Fruit fly (Drosophila melanogaster) S2 (cell line): ENCODE data around the gene Rbfox1.

Experiments used
- CG8478 ChIP-seq: fragments of >200 bp; optimal IDR thresholded peaks from 2 replicates; lab custom pipeline; 2018
- CTCF ChIP-seq, 2 experiments: fragments of >200 bp; optimal IDR thresholded peaks; 2 replicates each; lab custom pipeline; 2018

The Rbfox1 gene

DNA sequence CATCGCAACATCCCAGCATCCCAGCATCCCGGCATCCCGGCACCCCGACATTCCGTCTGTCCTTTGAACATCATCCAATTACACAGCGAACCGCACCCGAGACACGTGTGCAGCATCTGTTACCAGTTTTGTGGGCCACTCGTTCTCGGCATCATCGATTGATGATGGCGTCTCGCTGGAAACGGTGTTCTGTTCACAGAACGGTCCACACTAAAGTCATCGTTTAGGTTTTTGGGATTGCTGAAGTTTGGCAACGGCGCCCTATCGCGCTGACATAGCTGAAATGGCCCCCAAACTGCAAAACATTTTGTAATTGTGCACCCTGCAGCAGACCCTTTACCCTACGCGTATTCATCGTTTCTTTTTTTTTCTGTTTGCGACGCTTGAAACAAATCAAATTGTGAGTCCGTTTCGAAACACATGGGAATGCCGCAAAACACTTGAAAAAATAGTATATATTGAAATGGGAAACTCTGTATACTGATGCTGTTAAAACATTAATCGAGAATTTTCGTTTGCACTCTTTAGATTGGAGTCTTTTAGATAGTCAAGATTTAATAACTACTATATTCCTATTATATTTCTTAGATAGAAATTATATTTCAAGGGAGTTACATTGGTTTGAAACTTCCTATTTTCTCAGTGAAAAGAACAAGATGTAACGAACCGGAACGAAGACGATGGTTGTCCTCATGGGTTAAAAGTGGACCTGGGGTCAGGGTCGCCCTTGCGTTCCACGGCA lies 44.6 kb downstream of the Rbfox1 start:
- TF ChIP-seq CTCF (optimal IDR thresholded peaks at IDR 0.05; lab: Kevin White, UChicago), result no peak
- no peak for TF ChIP-seq CG8478 (lab: Kevin White, UChicago)

dm6 chr3L:10528251-10528650 lies 47.0 kb downstream of the Rbfox1 start:
- TF ChIP-seq CTCF (optimal IDR thresholded peaks at IDR 0.05; lab: Kevin White, UChicago) (no peak), CG8478 (lab: Kevin White, UChicago) (no peak)

- TF ChIP-seq CTCF (optimal IDR thresholded peaks at IDR 0.05; lab: Kevin White, UChicago), result no peak
- no peak for TF ChIP-seq CG8478 (lab: Kevin White, UChicago)
These were observed 49.8 kb downstream of the Rbfox1 start for dm6 chr3L:10531059-10531458.

dm6 chr3L:10531907-10532581 lies 50.8 kb downstream of the Rbfox1 start:
- TF ChIP-seq CTCF (optimal IDR thresholded peaks at IDR 0.05; lab: Kevin White, UChicago) (no peak), CG8478 (lab: Kevin White, UChicago) (no peak)

DNA sequence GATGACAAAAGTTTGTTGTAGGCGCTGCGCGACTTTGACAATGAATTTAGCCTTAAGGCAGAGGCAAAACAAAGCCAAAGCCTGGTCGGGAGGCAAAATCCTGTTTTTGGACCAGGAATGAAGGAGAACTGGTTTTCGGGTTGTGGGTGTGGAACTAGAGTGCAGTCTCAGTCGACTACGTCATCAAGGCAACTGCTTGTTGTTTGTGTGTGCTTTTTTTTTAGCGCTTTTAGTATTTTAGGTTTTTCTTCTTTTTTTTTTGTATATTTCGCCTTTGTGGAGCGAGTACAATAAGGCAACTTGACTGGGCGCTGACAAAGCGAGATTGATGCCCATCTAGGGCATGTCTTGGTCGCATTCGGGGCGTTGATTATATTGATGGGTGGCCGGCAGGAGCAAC lies 52.7 kb downstream of the Rbfox1 start:
- TF ChIP-seq CG8478 (lab: Kevin White, UChicago), result no peak
- no peak for TF ChIP-seq CTCF (optimal IDR thresholded peaks at IDR 0.05; lab: Kevin White, UChicago)

- TF ChIP-seq CG8478 (lab: Kevin White, UChicago) (no peak), CTCF (optimal IDR thresholded peaks at IDR 0.05; lab: Kevin White, UChicago) (no peak)
These were observed 53.9 kb downstream of the Rbfox1 start for dm6 chr3L:10535105-10535504.

DNA sequence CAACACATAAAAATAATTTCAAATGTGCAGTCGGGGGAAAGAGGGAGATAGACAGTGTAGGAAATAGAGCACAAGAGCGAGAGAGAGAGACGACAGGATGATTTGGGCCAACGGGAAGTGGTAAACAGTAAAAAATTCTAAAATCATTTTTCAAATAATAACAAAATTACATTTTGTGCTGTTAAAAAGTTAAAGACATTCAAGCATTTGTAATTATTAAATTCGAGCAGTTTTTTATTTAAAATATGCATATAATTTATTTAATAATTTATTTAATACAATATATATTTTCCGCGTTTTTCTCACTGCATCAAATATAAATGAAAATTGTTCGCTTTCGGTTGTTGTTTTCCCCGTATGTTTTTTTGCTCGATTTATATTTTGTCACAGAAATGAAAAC lies 55.1 kb downstream of the Rbfox1 start:
- TF ChIP-seq CTCF (optimal IDR thresholded peaks at IDR 0.05; lab: Kevin White, UChicago), result no peak
- TF ChIP-seq CG8478 (lab: Kevin White, UChicago), result no peak

DNA sequence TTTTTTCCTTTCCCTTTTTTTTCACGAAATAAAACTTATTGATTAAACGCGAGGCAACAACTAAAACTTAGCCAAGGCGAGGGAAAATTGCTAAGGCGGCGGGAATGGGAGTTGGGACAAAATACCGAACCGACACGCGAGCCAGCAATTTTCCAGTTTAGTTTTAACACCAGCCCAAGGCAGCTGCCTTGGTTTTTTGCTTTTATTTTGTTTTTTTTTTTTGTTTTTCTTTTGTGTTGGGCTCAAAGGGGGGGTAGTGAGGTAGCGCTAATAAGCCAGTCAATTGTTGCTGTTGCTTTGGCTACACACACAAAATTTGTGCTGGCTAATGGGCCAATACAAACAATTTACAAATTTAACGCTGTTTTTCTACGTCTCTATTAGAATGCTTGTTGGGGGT lies 57.1 kb downstream of the Rbfox1 start:
- TF ChIP-seq CTCF (optimal IDR thresholded peaks at IDR 0.05; lab: Kevin White, UChicago), result no peak
- TF ChIP-seq CG8478 (lab: Kevin White, UChicago), result no peak

DNA sequence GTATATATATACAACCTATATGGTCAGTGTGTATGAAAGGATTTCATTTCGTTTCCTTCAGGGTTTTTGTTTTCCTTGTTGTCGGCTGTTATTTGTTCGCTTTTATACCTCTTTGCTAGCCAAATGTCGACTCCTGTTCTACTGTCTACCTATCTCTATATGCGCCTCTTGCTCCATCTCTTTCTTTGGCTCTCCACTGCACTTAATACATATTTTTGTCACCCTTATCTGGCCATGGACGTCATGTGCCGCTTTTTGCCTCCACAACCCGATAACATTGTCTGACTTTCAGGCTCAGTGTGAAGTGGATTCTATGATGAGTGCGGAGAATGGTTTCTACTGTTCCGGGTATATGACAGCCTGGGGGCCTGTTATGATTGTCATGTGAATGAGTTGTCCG lies 59.6 kb downstream of the Rbfox1 start:
- no peak for TF ChIP-seq CTCF (optimal IDR thresholded peaks at IDR 0.05; lab: Kevin White, UChicago)

DNA sequence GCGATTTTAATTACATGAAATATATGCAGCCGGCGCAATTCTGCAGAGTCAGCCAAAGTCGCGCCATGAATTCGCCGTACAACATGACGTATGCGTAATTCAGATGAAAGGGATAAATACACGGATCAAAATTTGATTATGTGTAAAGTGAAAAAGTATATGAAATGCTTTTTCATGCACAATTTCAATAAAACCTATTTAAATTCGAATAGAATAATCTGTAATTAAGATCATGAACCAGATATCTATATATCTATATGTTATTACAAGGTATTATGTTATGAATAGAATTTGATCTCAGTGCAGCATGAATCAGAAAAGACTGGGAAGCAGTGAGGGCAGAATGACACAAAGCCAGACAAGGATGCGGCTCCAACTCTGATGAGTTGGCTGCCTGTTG lies 63.1 kb downstream of the Rbfox1 start:
- TF ChIP-seq CTCF (optimal IDR thresholded peaks at IDR 0.05; lab: Kevin White, UChicago) (no peak), CG8478 (lab: Kevin White, UChicago) (no peak)

DNA sequence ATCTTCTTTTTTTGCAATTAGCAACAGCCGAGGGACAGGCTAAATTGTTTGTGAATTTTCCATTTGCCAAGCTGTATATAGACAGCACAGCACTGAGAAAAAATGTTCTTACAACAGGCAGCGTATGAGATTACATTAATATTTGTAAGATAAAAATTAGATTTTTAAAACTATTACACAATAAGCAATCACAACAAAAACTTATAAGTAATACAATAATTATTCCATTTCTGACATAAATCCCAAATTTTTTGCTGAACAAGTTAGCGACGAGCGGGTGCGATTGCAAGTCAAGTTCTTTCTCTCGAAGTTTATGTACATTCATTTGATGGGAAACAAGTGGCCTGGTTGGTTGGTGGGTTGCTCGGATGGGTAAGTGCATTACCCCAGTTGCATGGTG lies 63.8 kb downstream of the Rbfox1 start:
- TF ChIP-seq CTCF (optimal IDR thresholded peaks at IDR 0.05; lab: Kevin White, UChicago) (no peak), CG8478 (lab: Kevin White, UChicago) (no peak)

dm6 chr3L:10550069-10550468 lies 68.9 kb downstream of the Rbfox1 start:
- TF ChIP-seq CTCF (optimal IDR thresholded peaks at IDR 0.05; lab: Kevin White, UChicago), result no peak
- TF ChIP-seq CG8478 (lab: Kevin White, UChicago), result no peak

dm6 chr3L:10550846-10551466 lies 69.7 kb downstream of the Rbfox1 start:
- TF ChIP-seq CTCF (optimal IDR thresholded peaks at IDR 0.05; lab: Kevin White, UChicago), result no peak
- TF ChIP-seq CG8478 (lab: Kevin White, UChicago), result no peak

DNA sequence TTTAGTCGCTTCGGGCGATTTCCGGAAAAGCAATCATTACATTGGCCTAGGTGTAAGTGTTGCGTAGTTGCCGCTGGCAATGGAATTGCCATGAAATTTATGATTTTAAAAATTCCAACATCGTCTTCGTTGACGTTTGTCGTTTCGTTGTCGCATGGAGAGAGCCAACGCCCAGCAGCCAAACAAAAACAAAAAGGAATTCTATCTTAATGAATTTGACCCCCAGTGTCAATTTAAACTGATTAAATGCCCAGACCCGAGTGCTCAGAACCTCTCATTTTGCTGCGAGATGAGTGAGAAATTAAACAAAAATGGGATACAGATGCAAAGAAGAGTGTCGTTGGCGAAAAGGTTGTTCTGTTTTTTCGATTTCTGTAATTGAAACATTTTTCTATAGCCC lies 71.9 kb downstream of the Rbfox1 start:
- TF ChIP-seq CG8478 (lab: Kevin White, UChicago) (no peak), CTCF (optimal IDR thresholded peaks at IDR 0.05; lab: Kevin White, UChicago) (no peak)

dm6 chr3L:10554489-10554888 lies 73.3 kb downstream of the Rbfox1 start:
- no peak for TF ChIP-seq CTCF (optimal IDR thresholded peaks at IDR 0.05; lab: Kevin White, UChicago)
- TF ChIP-seq CG8478 (lab: Kevin White, UChicago), result no peak
